Fruit fly (Drosophila melanogaster) whole organism: ENCODE data around the gene sov.

Experiments used
- Dll ChIP-seq: fragments of >200 bp; optimal IDR thresholded peaks from 2 replicates; lab custom pipeline; 2017
- psq ChIP-seq: fragments of >200 bp; optimal IDR thresholded peaks from 2 replicates; lab custom pipeline; 2017

dm6 chrX:6776934-6777333 lies 20.8 kb downstream of the sov start:
- no peak for TF ChIP-seq psq (lab: Kevin White, UChicago)
- no peak for TF ChIP-seq Dll
